Worm (Caenorhabditis elegans): ENCODE results near the gene nspc-17.

The nspc-17 gene

ce11 chrX:14560297-14560680, 35.3 kb upstream of the nspc-17 start:
- peak; percentile 94 for TF ChIP-seq tbx-2 (tag; optimal IDR thresholded peaks at IDR 0.05)
- TF ChIP-seq ahr-1 (tag; optimal IDR thresholded peaks at IDR 0.05), result no peak
- peak; percentile 88 for TF ChIP-seq unc-55 (GFP tag; optimal IDR thresholded peaks at IDR 0.05)
- peak; percentile 99 for TF ChIP-seq ceh-34 (tag; optimal IDR thresholded peaks at IDR 0.05)
- TF ChIP-seq pax-1 (tag; optimal IDR thresholded peaks at IDR 0.05), result peak; percentile 70
- TF ChIP-seq dmd-4 (tag; optimal IDR thresholded peaks at IDR 0.05; ENCODE audit: borderline replicate concordance), result peak; percentile 53
- no peak for TF ChIP-seq fax-1 (tag; optimal IDR thresholded peaks at IDR 0.05)
- TF ChIP-seq rnt-1 (tag; optimal IDR thresholded peaks at IDR 0.05), result peak; percentile 89
- peak; percentile 53 for TF ChIP-seq K09A11.1 (tag; optimal IDR thresholded peaks at IDR 0.05; ENCODE audit: insufficient read depth)
- TF ChIP-seq ceh-48 (tag; optimal IDR thresholded peaks at IDR 0.05), result no peak
- peak; percentile 60 for TF ChIP-seq pqm-1 (tag; optimal IDR thresholded peaks at IDR 0.05)
- peak; percentile 63 for TF ChIP-seq pag-3 (tag; optimal IDR thresholded peaks at IDR 0.05; ENCODE audit: borderline replicate concordance)
- peak; percentile 66 for TF ChIP-seq ceh-19 (GFP tag; optimal IDR thresholded peaks at IDR 0.05)
- peak; percentile 49 for TF ChIP-seq unc-42 (tag; optimal IDR thresholded peaks at IDR 0.05)
- TF ChIP-seq lin-11 (tag; optimal IDR thresholded peaks at IDR 0.05), result no peak
- peak; percentile 43 for TF ChIP-seq elt-2 (tag; optimal IDR thresholded peaks at IDR 0.05)
- peak; percentile 42 for TF ChIP-seq T23F11.4 (GFP tag; optimal IDR thresholded peaks at IDR 0.05)
- peak; percentile 95 for TF ChIP-seq F13H6.1 (tag; optimal IDR thresholded peaks at IDR 0.05)
- TF ChIP-seq sox-2 (GFP tag; IDR thresholded peaks at IDR 0.05), result no peak
- TF ChIP-seq unc-3 (GFP tag; conservative IDR thresholded peaks at IDR 0.05), result no peak
- no peak for TF ChIP-seq unc-3 (tag; optimal IDR thresholded peaks at IDR 0.05)
- TF ChIP-seq ets-4 (tag; optimal IDR thresholded peaks at IDR 0.05), result peak; percentile 90
- peak; percentile 75 for TF ChIP-seq pros-1 (tag; optimal IDR thresholded peaks at IDR 0.05)
- TF ChIP-seq ceh-30 (tag; optimal IDR thresholded peaks at IDR 0.05), result peak; percentile 61
- peak; percentile 97 for TF ChIP-seq dve-1 (tag; optimal IDR thresholded peaks at IDR 0.05)
- no peak for TF ChIP-seq odd-2 (tag; optimal IDR thresholded peaks at IDR 0.05)
- TF ChIP-seq hlh-30 (tag; optimal IDR thresholded peaks at IDR 0.05; ENCODE audit: insufficient read depth), result peak; percentile 77
- TF ChIP-seq ceh-31 (tag; optimal IDR thresholded peaks at IDR 0.05), result peak; percentile 87
- no peak for TF ChIP-seq hlh-8 (tag; optimal IDR thresholded peaks at IDR 0.05)
- peak; percentile 74 for TF ChIP-seq ceh-14 (tag; optimal IDR thresholded peaks at IDR 0.05)
- no peak for TF ChIP-seq pat-9 (tag; optimal IDR thresholded peaks at IDR 0.05)
- no peak for TF ChIP-seq mec-3 (tag; optimal IDR thresholded peaks at IDR 0.05; ENCODE audit: borderline replicate concordance)
- TF ChIP-seq ref-2 (tag; optimal IDR thresholded peaks at IDR 0.05), result peak; percentile 86
- no peak for TF ChIP-seq fkh-6 (tag; optimal IDR thresholded peaks at IDR 0.05)
- peak; percentile 86 for TF ChIP-seq nfya-1 (tag; optimal IDR thresholded peaks at IDR 0.05)
- TF ChIP-seq hlh-6 (tag; optimal IDR thresholded peaks at IDR 0.05), result no peak
- TF ChIP-seq ceh-2 (tag; optimal IDR thresholded peaks at IDR 0.05), result peak; percentile 74
- peak; percentile 61 for TF ChIP-seq sdc-2 (tag; optimal IDR thresholded peaks at IDR 0.05)
- no peak for TF ChIP-seq ceh-45 (GFP tag; IDR thresholded peaks at IDR 0.05)
- TF ChIP-seq ceh-22 (tag; optimal IDR thresholded peaks at IDR 0.05), result no peak
- TF ChIP-seq elt-4 (tag; optimal IDR thresholded peaks at IDR 0.05), result no peak
- peak; percentile 62 for TF ChIP-seq pha-2 (tag; optimal IDR thresholded peaks at IDR 0.05)
- TF ChIP-seq tbx-7 (tag; optimal IDR thresholded peaks at IDR 0.05), result no peak
- TF ChIP-seq gmeb-2 (tag; optimal IDR thresholded peaks at IDR 0.05), result no peak
- TF ChIP-seq ceh-9 (tag; optimal IDR thresholded peaks at IDR 0.05), result no peak
- TF ChIP-seq ztf-16 (tag; optimal IDR thresholded peaks at IDR 0.05), result peak; percentile 58
- TF ChIP-seq syd-9 (tag; optimal IDR thresholded peaks at IDR 0.05), result peak; percentile 31
- no peak for TF ChIP-seq npax-4 (tag; optimal IDR thresholded peaks at IDR 0.05)
- TF ChIP-seq ceh-18 (tag; optimal IDR thresholded peaks at IDR 0.05), result peak; percentile 95
